Fruit fly (Drosophila melanogaster) whole organism, embryonic: ENCODE data around the gene Oseg2.

Source experiments
- B-H2 ChIP-seq: fragments of 200-800 bp; sonication (Bioruptor generic); optimal IDR thresholded peaks from 2 replicates; lab custom pipeline; 2018; ENCODE audit warnings: missing biosample characterization, mild to moderate bottlenecking, missing genetic modification characterization
- BtbVII ChIP-seq: fragments of 200-800 bp; sonication (Bioruptor generic); optimal IDR thresholded peaks from 3 replicates; lab custom pipeline; 2017; ENCODE audit warnings: missing biosample characterization, mild to moderate bottlenecking, missing genetic modification characterization
- CG11093 ChIP-seq: fragments of 200-800 bp; sonication (Bioruptor generic); IDR thresholded peaks from 3 replicates; pipeline ENCODE4 v1.3.6; 2022; ENCODE audit warnings: missing biosample characterization, missing genetic modification characterization
- CG11456 ChIP-seq: fragments of 200-800 bp; sonication (Bioruptor generic); IDR thresholded peaks from 3 replicates; pipeline ENCODE4 v1.3.6; 2022; ENCODE audit warnings: missing biosample characterization, missing genetic modification characterization
- CG13287 ChIP-seq: fragments of 200-800 bp; sonication (Bioruptor generic); IDR thresholded peaks from 2 replicates; pipeline ENCODE4 v1.3.6; 2022; ENCODE audit warnings: missing biosample characterization, missing genetic modification characterization; ENCODE audit not compliant: partially characterized antibody
- CG13624 ChIP-seq: fragments of 200-800 bp; sonication (Bioruptor generic); optimal IDR thresholded peaks from 2 replicates; lab custom pipeline; 2016; ENCODE audit warnings: missing biosample characterization, missing genetic modification characterization
- CG14710 ChIP-seq: fragments of 200-800 bp; sonication (Bioruptor generic); optimal IDR thresholded peaks from 3 replicates; lab custom pipeline; 2019; ENCODE audit warnings: missing biosample characterization, mild to moderate bottlenecking, missing genetic modification characterization, moderate library complexity
- CG15514 ChIP-seq: fragments of 200-800 bp; sonication (Bioruptor generic); optimal IDR thresholded peaks from 3 replicates; lab custom pipeline; 2017; ENCODE audit warnings: missing biosample characterization, missing genetic modification characterization, mild to moderate bottlenecking, moderate library complexity, missing genetic modification reagents
- CG18011 ChIP-seq: fragments of 200-800 bp; sonication (Bioruptor generic); optimal IDR thresholded peaks from 2 replicates; lab custom pipeline; 2017; ENCODE audit warnings: missing biosample characterization, missing genetic modification characterization, mild to moderate bottlenecking, moderate library complexity, missing genotype
- CG3163 ChIP-seq: fragments of 200-800 bp; sonication (Bioruptor generic); optimal IDR thresholded peaks from 3 replicates; lab custom pipeline; 2016; ENCODE audit warnings: missing biosample characterization, missing genetic modification characterization
- CG3995 ChIP-seq: fragments of 200-800 bp; sonication (Bioruptor generic); optimal IDR thresholded peaks from 3 replicates; lab custom pipeline; 2016; ENCODE audit warnings: missing biosample characterization, missing genetic modification characterization
- CG43689 ChIP-seq: fragments of 200-800 bp; sonication (Bioruptor generic); IDR thresholded peaks from 2 replicates; pipeline ENCODE4 v1.3.6; 2022; ENCODE audit warnings: missing biosample characterization, missing genetic modification characterization
- CG5245 ChIP-seq: fragments of 200-800 bp; sonication (Bioruptor generic); optimal IDR thresholded peaks from 3 replicates; lab custom pipeline; 2016; ENCODE audit warnings: missing biosample characterization, missing genetic modification characterization
- CG7357 ChIP-seq: fragments of 200-800 bp; sonication (Bioruptor generic); IDR thresholded peaks from 3 replicates; pipeline ENCODE4 v1.3.6; 2022; ENCODE audit warnings: missing biosample characterization, missing genetic modification characterization
- CG7963 ChIP-seq: fragments of 200-800 bp; sonication (Bioruptor generic); IDR thresholded peaks from 3 replicates; pipeline ENCODE4 v1.3.6; 2022; ENCODE audit warnings: missing biosample characterization, missing genetic modification characterization; ENCODE audit not compliant: partially characterized antibody
- CG9932 ChIP-seq: fragments of 200-800 bp; sonication (Bioruptor generic); IDR thresholded peaks from 2 replicates; pipeline ENCODE4 v1.3.6; 2022; ENCODE audit warnings: missing biosample characterization, missing genetic modification characterization
- Deaf1 ChIP-seq: fragments of 200-800 bp; optimal IDR thresholded peaks from 3 replicates; lab custom pipeline; 2019; ENCODE audit warnings: missing biosample characterization, mild to moderate bottlenecking, missing genetic modification characterization, moderate library complexity
- Dll ChIP-seq: fragments of 200-800 bp; sonication (Bioruptor generic); IDR thresholded peaks from 4 replicates; pipeline ENCODE4 v1.3.6; 2022; ENCODE audit warnings: missing biosample characterization, missing genetic modification characterization; ENCODE audit not compliant: partially characterized antibody
- Elba2 ChIP-seq: fragments of 200-800 bp; sonication (Bioruptor generic); optimal IDR thresholded peaks from 3 replicates; lab custom pipeline; 2016; ENCODE audit warnings: missing biosample characterization, missing genetic modification characterization
- HLH3B ChIP-seq: fragments of 200-800 bp; sonication (Bioruptor generic); IDR thresholded peaks from 2 replicates; pipeline ENCODE4 v1.3.6; 2022; ENCODE audit warnings: missing biosample characterization, missing genetic modification characterization
- Hand ChIP-seq: fragments of 200-800 bp; sonication (Bioruptor generic); optimal IDR thresholded peaks from 2 replicates; lab custom pipeline; 2017; ENCODE audit warnings: mild to moderate bottlenecking, missing biosample characterization, missing genetic modification reagents, missing genetic modification characterization
- Hmx ChIP-seq: fragments of 200-800 bp; sonication (Bioruptor generic); optimal IDR thresholded peaks from 2 replicates; lab custom pipeline; 2016; ENCODE audit warnings: missing biosample characterization, missing genetic modification characterization
- Hr78 ChIP-seq, 2 experiments: fragments of 200-800 bp in 1 of 2; fragments of >200 bp in 1 of 2; sonication (Bioruptor generic) in 1 of 2; optimal IDR thresholded peaks; 2 replicates each; lab custom pipeline; 2017 to 2019; ENCODE audit warnings: missing biosample characterization in 2 of 2, missing genetic modification characterization in 2 of 2, mild to moderate bottlenecking in 1 of 2, moderate library complexity in 1 of 2
- PHDP ChIP-seq: fragments of 200-800 bp; sonication (Bioruptor generic); optimal IDR thresholded peaks from 3 replicates; lab custom pipeline; 2018; ENCODE audit warnings: missing biosample characterization, mild to moderate bottlenecking, missing genetic modification characterization, moderate library complexity
- Trl ChIP-seq, 3 experiments: fragments of >200 bp in 2 of 3; fragments of 200-800 bp in 1 of 3; sonication (Bioruptor generic) in 1 of 3; optimal IDR thresholded peaks; 2 replicates in 1 of 3; 3 replicates in 2 of 3; lab custom pipeline; 2016 to 2017; ENCODE audit warnings: missing biosample characterization in 1 of 3, missing genetic modification characterization in 1 of 3
- Xrp1 ChIP-seq: fragments of 200-800 bp; sonication (Bioruptor generic); IDR thresholded peaks from 2 replicates; pipeline ENCODE4 v1.3.6; 2022; ENCODE audit warnings: missing biosample characterization, missing genetic modification characterization
- YL-1 ChIP-seq: fragments of 200-800 bp; sonication (Bioruptor generic); optimal IDR thresholded peaks from 3 replicates; lab custom pipeline; 2017; ENCODE audit warnings: missing biosample characterization, mild to moderate bottlenecking, missing genetic modification characterization
- br ChIP-seq: fragments of >200 bp; optimal IDR thresholded peaks from 2 replicates; lab custom pipeline; 2017
- chinmo ChIP-seq: fragments of 200-800 bp; sonication (Bioruptor generic); IDR thresholded peaks from 4 replicates; pipeline ENCODE4 v1.3.6; 2022; ENCODE audit warnings: missing biosample characterization, missing genetic modification characterization; ENCODE audit not compliant: partially characterized antibody
- chn ChIP-seq: fragments of 200-800 bp; sonication (Bioruptor generic); optimal IDR thresholded peaks from 2 replicates; lab custom pipeline; 2016; ENCODE audit warnings: missing biosample characterization, missing genetic modification characterization
- dati ChIP-seq: fragments of 200-800 bp; sonication (Bioruptor generic); IDR thresholded peaks from 2 replicates; pipeline ENCODE4 v1.3.6; 2022; ENCODE audit warnings: missing biosample characterization, missing genetic modification characterization
- ewg ChIP-seq: fragments of 200-800 bp; sonication (Bioruptor generic); optimal IDR thresholded peaks from 3 replicates; lab custom pipeline; 2017; ENCODE audit warnings: mild to moderate bottlenecking, missing biosample characterization, missing genetic modification reagents, missing genetic modification characterization
- fu2 ChIP-seq: fragments of 200-800 bp; sonication (Bioruptor generic); optimal IDR thresholded peaks from 2 replicates; lab custom pipeline; 2016; ENCODE audit warnings: missing biosample characterization, missing genetic modification characterization
- gcm ChIP-seq: fragments of 200-800 bp; sonication (Bioruptor generic); optimal IDR thresholded peaks from 2 replicates; lab custom pipeline; 2019; ENCODE audit warnings: missing biosample characterization, mild to moderate bottlenecking, missing genetic modification characterization, moderate library complexity
- gsb-n ChIP-seq: fragments of 200-800 bp; sonication (Bioruptor generic); optimal IDR thresholded peaks from 3 replicates; lab custom pipeline; 2018; ENCODE audit warnings: missing biosample characterization, mild to moderate bottlenecking, missing genetic modification characterization
- hth ChIP-seq: fragments of >200 bp; optimal IDR thresholded peaks from 2 replicates; lab custom pipeline; 2017; ENCODE audit warnings: inconsistent platforms
- lmd ChIP-seq: fragments of 200-800 bp; sonication (Bioruptor generic); IDR thresholded peaks from 2 replicates; pipeline ENCODE4 v1.3.6; 2022; ENCODE audit warnings: missing biosample characterization, missing genetic modification characterization
- lola ChIP-seq, 3 experiments: fragments of >200 bp in 2 of 3; fragments of 200-800 bp in 1 of 3; sonication (Bioruptor generic) in 1 of 3; optimal IDR thresholded peaks; 2 replicates each; lab custom pipeline; 2017 to 2019; ENCODE audit warnings: missing biosample characterization in 3 of 3, missing genetic modification characterization in 3 of 3, mild to moderate bottlenecking in 1 of 3, moderate library complexity in 1 of 3
- org-1 ChIP-seq: fragments of 200-800 bp; sonication (Bioruptor generic); optimal IDR thresholded peaks from 2 replicates; lab custom pipeline; 2017; ENCODE audit warnings: missing biosample characterization, missing genetic modification characterization
- sd ChIP-seq: fragments of 200-800 bp; sonication (Bioruptor generic); optimal IDR thresholded peaks from 3 replicates; lab custom pipeline; 2018; ENCODE audit warnings: missing biosample characterization, mild to moderate bottlenecking, missing genetic modification characterization, moderate library complexity
- sens-2 ChIP-seq: fragments of 200-800 bp; sonication (Bioruptor generic); IDR thresholded peaks from 2 replicates; pipeline ENCODE4 v1.3.6; 2022; ENCODE audit warnings: missing biosample characterization, missing genetic modification characterization
- slbo ChIP-seq: fragments of 200-800 bp; sonication (Bioruptor generic); IDR thresholded peaks from 2 replicates; pipeline ENCODE4 v1.3.6; 2022; ENCODE audit warnings: missing biosample characterization, missing genetic modification characterization
- slp2 ChIP-seq: fragments of 200-800 bp; sonication (Bioruptor generic); optimal IDR thresholded peaks from 2 replicates; lab custom pipeline; 2016; ENCODE audit warnings: missing biosample characterization, missing genetic modification characterization
- sna ChIP-seq: fragments of 200-800 bp; sonication (Bioruptor generic); IDR thresholded peaks from 2 replicates; pipeline ENCODE4 v1.3.6; 2022; ENCODE audit warnings: missing biosample characterization, missing genetic modification characterization; ENCODE audit not compliant: partially characterized antibody
- ssp ChIP-seq: fragments of 200-800 bp; sonication (Bioruptor generic); IDR thresholded peaks from 2 replicates; pipeline ENCODE4 v1.3.6; 2022; ENCODE audit warnings: missing biosample characterization, missing genetic modification characterization
- tna ChIP-seq: fragments of 200-800 bp; sonication (Bioruptor generic); IDR thresholded peaks from 2 replicates; pipeline ENCODE4 v1.3.6; 2022; ENCODE audit warnings: missing biosample characterization, missing genetic modification characterization; ENCODE audit not compliant: partially characterized antibody

The Oseg2 gene

dm6 chr3L:2191994-2192450, 37.4 kb upstream of the Oseg2 start, which contains the start of gene CG5707 (continued):
- no peak for TF ChIP-seq CG3995 (GFP tag; lab: Kevin White, UChicago)
- TF ChIP-seq org-1 (GFP tag; lab: Kevin White, UChicago) = no peak
- TF ChIP-seq PHDP (tag; lab: Kevin White, UChicago) = no peak
- TF ChIP-seq tna (GFP tag; lab: Robert Waterston, UW) = 0 out of 2 replicates have a peak, but pooled peaks have one; percentile 17
- TF ChIP-seq chn (GFP tag; lab: Kevin White, UChicago) = no peak
- TF ChIP-seq CG3163 = peak; percentile 88
- no peak for TF ChIP-seq CG7963 (GFP tag; lab: Robert Waterston, UW)
- no peak for TF ChIP-seq Hmx (GFP tag; lab: Kevin White, UChicago)
- no peak for TF ChIP-seq lola (GFP tag; optimal IDR thresholded peaks at IDR 0.05; lab: Kevin White, UChicago)
- peak; percentile 78 for TF ChIP-seq Deaf1
- no peak for TF ChIP-seq CG5245 (GFP tag; lab: Kevin White, UChicago)
- peak in 1 of 2 experiments; percentile 76 for TF ChIP-seq Hr78 (GFP tag; optimal IDR thresholded peaks at IDR 0.05; lab: Kevin White, UChicago)
- TF ChIP-seq YL-1 (GFP tag; lab: Kevin White, UChicago) = no peak
- no peak for TF ChIP-seq CG11093 (GFP tag; lab: Robert Waterston, UW)
- TF ChIP-seq sens-2 (GFP tag; lab: Robert Waterston, UW) = peak; percentile 19; the same call in 1 of the 2 replicates
- no peak for TF ChIP-seq fu2 (GFP tag; lab: Kevin White, UChicago)
- no peak for TF ChIP-seq ewg (GFP tag; lab: Kevin White, UChicago)
- peak; percentile 14 for TF ChIP-seq B-H2 (GFP tag; lab: Kevin White, UChicago)
- no peak for TF ChIP-seq lmd (GFP tag; lab: Robert Waterston, UW)
- peak; percentile 6 for TF ChIP-seq CG15514 (GFP tag; lab: Kevin White, UChicago)
- TF ChIP-seq Dll = no peak
- TF ChIP-seq CG13287 (GFP tag; lab: Robert Waterston, UW) = peak; percentile 19; the same call in 1 of the 2 replicates
- TF ChIP-seq Hand = no peak
- TF ChIP-seq Trl (optimal IDR thresholded peaks at IDR 0.05; lab: Kevin White, UChicago) = peak; percentile 40 to 81
- TF ChIP-seq Trl (GFP tag; optimal IDR thresholded peaks at IDR 0.05; lab: Kevin White, UChicago) = no peak
- TF ChIP-seq gcm (GFP tag; lab: Kevin White, UChicago) = no peak
- TF ChIP-seq HLH3B (GFP tag; lab: Robert Waterston, UW) = no peak
- TF ChIP-seq chinmo (GFP tag; lab: Robert Waterston, UW) = 0 out of 4 replicates have a peak, but pooled peaks have one; percentile 64

dm6 chr3L:2196713-2197112, 32.7 kb upstream of the Oseg2 start, which contains the start of gene CG8960:
Gene CG8960, plus strand, starts transcription at chr3L:2197013.
- TF ChIP-seq CG43689 (GFP tag; lab: Robert Waterston, UW) (no peak), BtbVII (GFP tag; lab: Kevin White, UChicago) (no peak), sd (tag; lab: Kevin White, UChicago) (no peak), Elba2 (GFP tag; lab: Kevin White, UChicago) (peak; percentile 50), CG14710 (tag; lab: Kevin White, UChicago) (no peak)

DNA sequence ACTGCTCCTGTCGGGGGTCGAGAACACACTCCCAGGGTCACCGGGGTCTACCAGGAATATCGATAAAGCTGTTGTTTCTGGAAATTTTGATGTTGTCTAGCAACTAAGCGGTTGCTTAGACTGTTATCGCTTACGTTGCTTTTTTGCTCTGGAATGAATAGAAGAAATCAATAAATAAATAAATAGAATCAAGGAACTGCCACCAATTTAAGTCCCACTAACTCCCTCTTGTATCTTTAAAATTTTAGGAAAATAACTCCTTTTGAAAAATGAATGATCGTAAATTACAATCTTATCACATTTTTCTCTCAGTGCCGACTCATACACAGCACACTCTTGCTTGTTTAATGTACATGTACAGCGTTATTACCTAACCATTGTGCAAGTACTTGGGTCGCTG, 17.0 kb upstream of the Oseg2 start, which contains the start of gene CG15878:
CG15878 (minus strand) TSS at position 101 of the 400 bp plus-strand sequence.
- TF ChIP-seq slp2 (GFP tag; lab: Kevin White, UChicago) (no peak), CG13624 (GFP tag; lab: Kevin White, UChicago) (no peak), dati (GFP tag; lab: Robert Waterston, UW) (no peak), CG18011 (GFP tag; lab: Kevin White, UChicago) (no peak), gsb-n (no peak), hth (lab: Kevin White, UChicago) (no peak), sna (no peak), Hand (no peak), ssp (GFP tag; lab: Robert Waterston, UW) (no peak), CG9932 (GFP tag; lab: Robert Waterston, UW) (no peak), Deaf1 (no peak), CG11456 (GFP tag; lab: Robert Waterston, UW) (no peak), CG7357 (no peak), Xrp1 (GFP tag; lab: Robert Waterston, UW) (no peak), slbo (GFP tag; lab: Robert Waterston, UW) (no peak), br (lab: Kevin White, UChicago) (no peak)
